Worm (Caenorhabditis elegans) whole organism, late embryonic: ENCODE results near the gene ucr-1.

Experiments used
- C08G9.2 ChIP-seq: sonication (generic microtip); optimal IDR thresholded peaks from 2 replicates; lab custom pipeline; 2016; ENCODE audit warnings: mild to moderate bottlenecking, missing genetic modification characterization, moderate library complexity, missing compliant biosample characterization
- C38D4.7 ChIP-seq: fragments of 200-800 bp; sonication (Bioruptor generic); optimal IDR thresholded peaks from 2 replicates; lab custom pipeline; 2018; ENCODE audit warnings: mild to moderate bottlenecking, missing genetic modification characterization, moderate library complexity, missing compliant biosample characterization
- K02D7.2 ChIP-seq: sonication (generic microtip); optimal IDR thresholded peaks from 2 replicates; lab custom pipeline; 2017; ENCODE audit warnings: mild to moderate bottlenecking, missing genetic modification characterization, missing compliant biosample characterization
- K09A11.1 ChIP-seq: sonication (generic microtip); optimal IDR thresholded peaks from 2 replicates; lab custom pipeline; 2017; ENCODE audit warnings: antibody characterized with exemption, mild to moderate bottlenecking, missing genetic modification characterization, missing compliant biosample characterization; ENCODE audit not compliant: insufficient read depth
- T23F11.4 ChIP-seq: fragments of 200-800 bp; sonication (Bioruptor generic); optimal IDR thresholded peaks from 2 replicates; lab custom pipeline; 2018; ENCODE audit warnings: mild to moderate bottlenecking, missing genetic modification characterization, missing compliant biosample characterization
- Y22D7AL.16 ChIP-seq: sonication (generic microtip); optimal IDR thresholded peaks from 2 replicates; lab custom pipeline; 2016; ENCODE audit warnings: missing genetic modification characterization, missing compliant biosample characterization
- ama-1 ChIP-seq: fragments of 150-350 bp; optimal IDR thresholded peaks from 2 replicates; lab custom pipeline; 2014
- ceh-19 ChIP-seq: fragments of 200-800 bp; sonication (Bioruptor generic); optimal IDR thresholded peaks from 2 replicates; lab custom pipeline; 2018; ENCODE audit warnings: mild to moderate bottlenecking, missing genetic modification characterization, missing compliant biosample characterization
- ceh-2 ChIP-seq: sonication (generic microtip); optimal IDR thresholded peaks from 2 replicates; lab custom pipeline; 2016; ENCODE audit warnings: missing genotype, missing genetic modification characterization, missing compliant biosample characterization
- ceh-34 ChIP-seq: sonication (generic microtip); optimal IDR thresholded peaks from 2 replicates; lab custom pipeline; 2016; ENCODE audit warnings: mild to moderate bottlenecking, missing genetic modification characterization, missing compliant biosample characterization
- ceh-48 ChIP-seq: sonication (generic microtip); optimal IDR thresholded peaks from 2 replicates; lab custom pipeline; 2016; ENCODE audit warnings: missing genetic modification characterization, inconsistent platforms, missing compliant biosample characterization
- ceh-9 ChIP-seq: sonication (generic microtip); optimal IDR thresholded peaks from 2 replicates; lab custom pipeline; 2016; ENCODE audit warnings: mild to moderate bottlenecking, missing genetic modification characterization, inconsistent platforms, missing compliant biosample characterization
- dve-1 ChIP-seq: sonication (generic microtip); optimal IDR thresholded peaks from 2 replicates; lab custom pipeline; 2017; ENCODE audit warnings: antibody characterized with exemption, mild to moderate bottlenecking, missing genetic modification characterization, missing compliant biosample characterization
- elt-4 ChIP-seq: sonication (generic microtip); optimal IDR thresholded peaks from 2 replicates; lab custom pipeline; 2016; ENCODE audit warnings: missing genetic modification characterization, missing compliant biosample characterization
- eyg-1 ChIP-seq: sonication (generic microtip); optimal IDR thresholded peaks from 2 replicates; lab custom pipeline; 2016; ENCODE audit warnings: missing genotype, missing genetic modification characterization, missing compliant biosample characterization
- fkh-6 ChIP-seq: sonication (generic microtip); optimal IDR thresholded peaks from 2 replicates; lab custom pipeline; 2016; ENCODE audit warnings: missing genetic modification characterization, missing compliant biosample characterization
- gmeb-2 ChIP-seq: sonication (generic microtip); optimal IDR thresholded peaks from 2 replicates; lab custom pipeline; 2016; ENCODE audit warnings: missing genetic modification characterization, inconsistent platforms, missing compliant biosample characterization
- hlh-15 ChIP-seq: sonication (generic microtip); optimal IDR thresholded peaks from 2 replicates; lab custom pipeline; 2016; ENCODE audit warnings: missing genetic modification characterization, missing compliant biosample characterization
- hlh-30 ChIP-seq: sonication (generic microtip); optimal IDR thresholded peaks from 2 replicates; lab custom pipeline; 2017; ENCODE audit warnings: antibody characterized with exemption, missing genetic modification characterization, missing compliant biosample characterization; ENCODE audit not compliant: insufficient read depth
- hlh-6 ChIP-seq: sonication (generic microtip); optimal IDR thresholded peaks from 2 replicates; lab custom pipeline; 2016; ENCODE audit warnings: missing genotype, missing genetic modification characterization, missing compliant biosample characterization
- madf-2 ChIP-seq: sonication (generic microtip); optimal IDR thresholded peaks from 2 replicates; lab custom pipeline; 2017; ENCODE audit warnings: missing genetic modification characterization, missing compliant biosample characterization
- nfya-1 ChIP-seq: sonication (generic microtip); optimal IDR thresholded peaks from 2 replicates; lab custom pipeline; 2017; ENCODE audit warnings: missing genetic modification characterization, mild to moderate bottlenecking, missing compliant biosample characterization, antibody characterized with exemption, moderate library complexity
- nhr-11 ChIP-seq: fragments of 150-350 bp; optimal IDR thresholded peaks from 2 replicates; lab custom pipeline; 2014; ENCODE audit warnings: missing biosample characterization, missing genetic modification characterization
- nhr-232 ChIP-seq: sonication (generic microtip); optimal IDR thresholded peaks from 2 replicates; lab custom pipeline; 2016; ENCODE audit warnings: missing genetic modification characterization, missing compliant biosample characterization
- npax-4 ChIP-seq: sonication (generic microtip); optimal IDR thresholded peaks from 2 replicates; lab custom pipeline; 2016; ENCODE audit warnings: missing genetic modification characterization, missing compliant biosample characterization
- odd-2 ChIP-seq: sonication (generic microtip); optimal IDR thresholded peaks from 2 replicates; lab custom pipeline; 2017; ENCODE audit warnings: antibody characterized with exemption, mild to moderate bottlenecking, missing genetic modification characterization, missing compliant biosample characterization
- pag-3 ChIP-seq: sonication (generic microtip); optimal IDR thresholded peaks from 2 replicates; lab custom pipeline; 2016; ENCODE audit warnings: missing compliant biosample characterization, missing genetic modification characterization, borderline replicate concordance
- pha-2 ChIP-seq: sonication (generic microtip); optimal IDR thresholded peaks from 2 replicates; lab custom pipeline; 2017; ENCODE audit warnings: mild to moderate bottlenecking, missing genetic modification characterization, missing compliant biosample characterization
- pha-4 ChIP-seq: fragments of 150-350 bp; optimal IDR thresholded peaks from 2 replicates; lab custom pipeline; 2018; ENCODE audit warnings: missing biosample characterization, missing genetic modification reagents, missing genetic modification characterization
- pros-1 ChIP-seq: fragments of 150-350 bp; optimal IDR thresholded peaks from 2 replicates; lab custom pipeline; 2014; ENCODE audit warnings: missing biosample characterization, missing genetic modification reagents, missing genetic modification characterization
- sdc-2 ChIP-seq: sonication (generic microtip); optimal IDR thresholded peaks from 2 replicates; lab custom pipeline; 2016; ENCODE audit warnings: missing genotype, missing genetic modification characterization, missing compliant biosample characterization
- syd-9 ChIP-seq: sonication (generic microtip); optimal IDR thresholded peaks from 2 replicates; lab custom pipeline; 2016; ENCODE audit warnings: mild to moderate bottlenecking, missing genetic modification characterization, moderate library complexity, missing compliant biosample characterization
- tbx-2 ChIP-seq: sonication (generic microtip); optimal IDR thresholded peaks from 2 replicates; lab custom pipeline; 2016; ENCODE audit warnings: missing genetic modification characterization, missing compliant biosample characterization
- tbx-7 ChIP-seq: sonication (generic microtip); optimal IDR thresholded peaks from 2 replicates; lab custom pipeline; 2016; ENCODE audit warnings: missing genotype, missing genetic modification characterization, missing compliant biosample characterization
- ttx-3 ChIP-seq: sonication (generic microtip); optimal IDR thresholded peaks from 2 replicates; lab custom pipeline; 2016; ENCODE audit warnings: missing genetic modification reagents, missing genetic modification characterization, missing compliant biosample characterization
- unc-3 ChIP-seq, 2 experiments: fragments of 200-800 bp in 1 of 2; sonication (Bioruptor generic) in 1 of 2; sonication (generic microtip) in 1 of 2; conservative IDR thresholded peaks in 1 of 2; optimal IDR thresholded peaks in 1 of 2; 2 replicates each; pipeline versions ENCODE4 v1.3.6 to Lab custom; 2016 to 2022; ENCODE audit warnings: missing compliant biosample characterization in 2 of 2, missing genetic modification characterization in 2 of 2, missing genetic modification reagents in 1 of 2
- unc-55 ChIP-seq: sonication (generic microtip); optimal IDR thresholded peaks from 2 replicates; lab custom pipeline; 2017; ENCODE audit warnings: missing biosample characterization, missing genetic modification reagents, missing genetic modification characterization
- unc-86 ChIP-seq: sonication (generic microtip); optimal IDR thresholded peaks from 2 replicates; lab custom pipeline; 2016; ENCODE audit warnings: missing genetic modification characterization, missing compliant biosample characterization
- zip-5 ChIP-seq: sonication (generic microtip); optimal IDR thresholded peaks from 2 replicates; lab custom pipeline; 2016; ENCODE audit warnings: missing genetic modification characterization, missing compliant biosample characterization
- ztf-16 ChIP-seq: sonication (generic microtip); optimal IDR thresholded peaks from 2 replicates; lab custom pipeline; 2017; ENCODE audit warnings: missing genetic modification characterization, missing compliant biosample characterization

Gene ucr-1

DNA sequence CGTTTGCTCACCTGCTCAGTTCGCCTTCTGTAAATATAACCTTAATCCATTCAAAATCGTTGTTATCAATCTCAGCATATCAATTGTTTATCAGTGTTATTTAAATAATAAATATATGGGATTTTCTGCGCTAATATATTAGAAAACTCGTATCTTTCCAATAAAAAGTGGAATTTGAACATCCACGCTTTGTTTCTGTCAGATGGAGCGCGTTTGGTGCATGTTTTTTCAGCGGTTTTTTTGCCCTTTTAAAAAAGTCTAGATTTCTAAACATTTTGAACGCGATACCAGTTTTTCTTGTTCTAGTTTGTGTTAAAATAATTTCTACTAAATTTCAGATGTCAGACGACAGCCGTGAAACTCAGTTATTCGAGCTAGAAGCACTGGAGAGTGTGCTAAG is 5.0 kb upstream of the ucr-1 start, which contains the start of gene F56D2.2:
Gene F56D2.2 (plus strand): TSS at position 339 of the 400 bp plus-strand sequence.
- TF ChIP-seq ceh-19, result no peak
- TF ChIP-seq madf-2, result no peak
- TF ChIP-seq dve-1, result no peak
- no peak for TF ChIP-seq Y22D7AL.16 (tag; lab: Kevin White, UChicago)
- no peak for TF ChIP-seq unc-55
- TF ChIP-seq ztf-16 (tag; lab: Kevin White, UChicago), result no peak
- TF ChIP-seq ceh-9 (tag; lab: Kevin White, UChicago), result no peak
- no peak for TF ChIP-seq pha-2 (tag; lab: Kevin White, UChicago)
- TF ChIP-seq, all 69 proteins: peak for 0

- TF ChIP-seq nhr-232 (no peak), T23F11.4 (GFP tag; lab: Kevin White, UChicago) (no peak), elt-4 (tag; lab: Kevin White, UChicago) (no peak), hlh-15 (tag; lab: Kevin White, UChicago) (no peak)
These were observed 3.2 kb upstream of the ucr-1 start for ce11 chrIII:5588746-5589145.

ce11 chrIII:5594350-5594749 is 2.4 kb downstream of the ucr-1 start:
- TF ChIP-seq nfya-1 (tag; lab: Kevin White, UChicago) (peak; percentile 42), C08G9.2 (no peak), unc-3 (GFP tag; conservative IDR thresholded peaks at IDR 0.05; lab: Robert Waterston, UW) (no peak), unc-3 (tag; optimal IDR thresholded peaks at IDR 0.05; lab: Kevin White, UChicago) (no peak), pha-2 (tag; lab: Kevin White, UChicago) (no peak), K02D7.2 (no peak), tbx-7 (tag; lab: Kevin White, UChicago) (no peak)

DNA sequence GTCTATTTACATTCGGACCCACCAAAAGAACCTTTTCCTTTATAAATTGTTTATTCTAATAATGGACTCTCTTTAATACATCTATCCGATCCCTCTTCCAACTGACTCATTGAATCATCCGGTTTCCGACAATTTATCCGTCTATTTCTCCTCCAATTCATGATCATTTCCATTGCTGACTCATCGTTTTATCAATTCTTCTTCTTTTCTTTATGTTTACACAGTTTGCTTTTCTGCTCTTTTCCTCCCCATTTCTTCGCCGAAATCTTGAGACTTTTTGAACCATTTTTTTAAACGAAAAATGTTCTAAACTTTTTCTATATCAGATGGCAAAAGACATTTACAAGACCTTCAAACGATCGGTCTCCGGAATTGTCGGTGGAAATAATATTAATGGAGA is 3.5 kb downstream of the ucr-1 start, which contains the start of gene ced-6:
Gene ced-6 (plus strand): TSS at position 327 of the 400 bp plus-strand sequence.
- TF ChIP-seq sdc-2 (tag; lab: Kevin White, UChicago) (no peak), ceh-2 (tag; lab: Kevin White, UChicago) (no peak), odd-2 (no peak), K09A11.1 (tag; lab: Kevin White, UChicago) (no peak), nhr-11 (tag; lab: Kevin White, UChicago) (no peak), madf-2 (no peak), nfya-1 (tag; lab: Kevin White, UChicago) (no peak), fkh-6 (tag; lab: Kevin White, UChicago) (no peak), gmeb-2 (tag; lab: Kevin White, UChicago) (no peak), hlh-6 (tag; lab: Kevin White, UChicago) (no peak), eyg-1 (tag; lab: Kevin White, UChicago) (no peak), T23F11.4 (GFP tag; lab: Kevin White, UChicago) (no peak), C38D4.7 (GFP tag; lab: Kevin White, UChicago) (no peak), zip-5 (tag; lab: Kevin White, UChicago) (no peak), pha-4 (tag; lab: Kevin White, UChicago) (no peak)

- TF ChIP-seq ttx-3 (tag; lab: Kevin White, UChicago), result no peak
- no peak for TF ChIP-seq hlh-6 (tag; lab: Kevin White, UChicago)
- no peak for TF ChIP-seq tbx-2 (tag; lab: Kevin White, UChicago)
- TF ChIP-seq C38D4.7 (GFP tag; lab: Kevin White, UChicago), result no peak
- no peak for TF ChIP-seq ceh-34 (tag; lab: Kevin White, UChicago)
- no peak for TF ChIP-seq dve-1
- TF ChIP-seq npax-4, result no peak
- no peak for TF ChIP-seq pag-3 (tag; lab: Kevin White, UChicago)
- no peak for TF ChIP-seq pha-4 (tag; lab: Kevin White, UChicago)
- TF ChIP-seq pros-1 (tag; lab: Kevin White, UChicago), result no peak
- TF ChIP-seq hlh-30 (tag; lab: Kevin White, UChicago), result no peak
- TF ChIP-seq K09A11.1 (tag; lab: Kevin White, UChicago), result no peak
- no peak for TF ChIP-seq syd-9 (tag; lab: Kevin White, UChicago)
- no peak for TF ChIP-seq ama-1
- no peak for TF ChIP-seq unc-86 (tag; lab: Kevin White, UChicago)
- no peak for TF ChIP-seq ceh-48 (tag; lab: Kevin White, UChicago)
- TF ChIP-seq nhr-232, result no peak
These were observed 8.0 kb downstream of the ucr-1 start, which contains the start of gene wdr-37 for ce11 chrIII:5599958-5600357. wdr-37 (minus strand) TSS chrIII:5600058.
